Fruit fly (Drosophila melanogaster) whole organism, embryonic: ENCODE measurements around the gene CG2104.

Experiments
- ATbp ChIP-seq: fragments of 200-800 bp; sonication (Bioruptor generic); optimal IDR thresholded peaks from 2 replicates; lab custom pipeline; 2017; ENCODE audit warnings: missing biosample characterization, mild to moderate bottlenecking, missing genetic modification characterization, missing genetic modification reagents
- Abd-B ChIP-seq: fragments of 200-800 bp; sonication (Bioruptor generic); optimal IDR thresholded peaks from 2 replicates; lab custom pipeline; 2018; ENCODE audit warnings: missing biosample characterization, mild to moderate bottlenecking, missing genetic modification characterization, moderate library complexity
- Atf6 ChIP-seq: fragments of 200-800 bp; sonication (Bioruptor generic); IDR thresholded peaks from 2 replicates; pipeline ENCODE4 v1.3.6; 2022; ENCODE audit warnings: missing biosample characterization, missing genetic modification characterization
- Bteb2 ChIP-seq: fragments of 200-800 bp; sonication (Bioruptor generic); optimal IDR thresholded peaks from 2 replicates; lab custom pipeline; 2016; ENCODE audit warnings: missing biosample characterization, missing genetic modification characterization
- CG11696 ChIP-seq: fragments of 200-800 bp; sonication (Bioruptor generic); IDR thresholded peaks from 2 replicates; pipeline ENCODE4 v1.3.6; 2022; ENCODE audit warnings: missing biosample characterization, missing genetic modification characterization
- CG11723 ChIP-seq: fragments of 200-800 bp; sonication (Bioruptor generic); optimal IDR thresholded peaks from 2 replicates; lab custom pipeline; 2017; ENCODE audit warnings: missing biosample characterization, mild to moderate bottlenecking, missing genetic modification characterization
- CG12104 ChIP-seq: fragments of 200-800 bp; sonication (Bioruptor generic); optimal IDR thresholded peaks from 3 replicates; lab custom pipeline; 2016; ENCODE audit warnings: missing biosample characterization, missing genetic modification characterization
- CG12155 ChIP-seq: fragments of 200-800 bp; sonication (Bioruptor generic); optimal IDR thresholded peaks from 3 replicates; lab custom pipeline; 2016; ENCODE audit warnings: missing biosample characterization, missing genetic modification characterization
- CG12391 ChIP-seq: fragments of 200-800 bp; sonication (Bioruptor generic); optimal IDR thresholded peaks from 3 replicates; lab custom pipeline; 2018; ENCODE audit warnings: missing biosample characterization, mild to moderate bottlenecking, missing genetic modification characterization, moderate library complexity
- CG13624 ChIP-seq: fragments of 200-800 bp; sonication (Bioruptor generic); optimal IDR thresholded peaks from 2 replicates; lab custom pipeline; 2016; ENCODE audit warnings: missing biosample characterization, missing genetic modification characterization
- CG15696 ChIP-seq: fragments of 200-800 bp; sonication (Bioruptor generic); optimal IDR thresholded peaks from 2 replicates; lab custom pipeline; 2019; ENCODE audit warnings: missing biosample characterization, mild to moderate bottlenecking, missing genetic modification characterization, moderate library complexity
- CG1602 ChIP-seq: fragments of 200-800 bp; sonication (Bioruptor generic); optimal IDR thresholded peaks from 3 replicates; lab custom pipeline; 2016; ENCODE audit warnings: missing biosample characterization, missing genetic modification characterization
- CG16815 ChIP-seq: fragments of 200-800 bp; sonication (Bioruptor generic); optimal IDR thresholded peaks from 3 replicates; lab custom pipeline; 2017; ENCODE audit warnings: missing biosample characterization, mild to moderate bottlenecking, missing genetic modification characterization
- CG2875 ChIP-seq: fragments of 200-800 bp; sonication (Bioruptor generic); optimal IDR thresholded peaks from 2 replicates; lab custom pipeline; 2017; ENCODE audit warnings: missing biosample characterization, mild to moderate bottlenecking, missing genetic modification characterization, missing genetic modification reagents
- CG32767 ChIP-seq: fragments of 200-800 bp; sonication (Bioruptor generic); IDR thresholded peaks from 2 replicates; pipeline ENCODE4 v1.3.6; 2022; ENCODE audit warnings: missing biosample characterization, missing genetic modification characterization
- CG3847 ChIP-seq: fragments of 200-800 bp; sonication (Bioruptor generic); IDR thresholded peaks from 2 replicates; pipeline ENCODE4 v1.3.6; 2022; ENCODE audit warnings: missing biosample characterization, missing genetic modification characterization
- CG4404 ChIP-seq: fragments of 200-800 bp; sonication (Bioruptor generic); IDR thresholded peaks from 2 replicates; pipeline ENCODE4 v1.3.6; 2022; ENCODE audit warnings: missing biosample characterization, missing genetic modification characterization
- CG6175 ChIP-seq: fragments of 200-800 bp; sonication (Bioruptor generic); IDR thresholded peaks from 3 replicates; pipeline ENCODE4 v1.3.6; 2022; ENCODE audit warnings: missing biosample characterization, missing genetic modification characterization
- CG6272 ChIP-seq: fragments of 200-800 bp; sonication (Bioruptor generic); IDR thresholded peaks from 2 replicates; pipeline ENCODE4 v1.3.6; 2022; ENCODE audit warnings: missing biosample characterization, missing genetic modification characterization
- CG7556 ChIP-seq: fragments of 200-800 bp; sonication (Bioruptor generic); optimal IDR thresholded peaks from 2 replicates; lab custom pipeline; 2017; ENCODE audit warnings: missing biosample characterization, mild to moderate bottlenecking, missing genetic modification characterization
- CHES-1-like ChIP-seq: fragments of 200-800 bp; sonication (Bioruptor generic); optimal IDR thresholded peaks from 2 replicates; lab custom pipeline; 2016; ENCODE audit warnings: missing biosample characterization, missing genetic modification characterization
- D ChIP-seq, 2 experiments: fragments of 200-800 bp in 1 of 2; fragments of >200 bp in 1 of 2; sonication (Bioruptor generic) in 1 of 2; optimal IDR thresholded peaks; 2 replicates in 1 of 2; 3 replicates in 1 of 2; lab custom pipeline; 2017; ENCODE audit warnings: mild to moderate bottlenecking in 1 of 2, missing biosample characterization in 1 of 2, missing genetic modification characterization in 1 of 2, missing genetic modification reagents in 1 of 2
- Dip3 ChIP-seq: fragments of 200-800 bp; sonication (Bioruptor generic); optimal IDR thresholded peaks from 3 replicates; lab custom pipeline; 2016; ENCODE audit warnings: missing biosample characterization, missing genetic modification characterization
- Hsf ChIP-seq: fragments of 200-800 bp; sonication (Bioruptor generic); optimal IDR thresholded peaks from 3 replicates; lab custom pipeline; 2016; ENCODE audit warnings: missing biosample characterization, missing genetic modification characterization
- Lhr ChIP-seq: fragments of 200-800 bp; sonication (Bioruptor generic); optimal IDR thresholded peaks from 3 replicates; lab custom pipeline; 2017; ENCODE audit warnings: mild to moderate bottlenecking, missing biosample characterization, missing genetic modification reagents, missing genetic modification characterization
- Mad ChIP-seq: fragments of 200-800 bp; sonication (Bioruptor generic); optimal IDR thresholded peaks from 2 replicates; lab custom pipeline; 2016; ENCODE audit warnings: missing biosample characterization, missing genetic modification characterization
- Meics ChIP-seq: fragments of 200-800 bp; sonication (Bioruptor generic); optimal IDR thresholded peaks from 2 replicates; lab custom pipeline; 2017; ENCODE audit warnings: missing biosample characterization, mild to moderate bottlenecking, missing genetic modification characterization
- Neu2 ChIP-seq: fragments of 200-800 bp; sonication (Bioruptor generic); optimal IDR thresholded peaks from 3 replicates; lab custom pipeline; 2016; ENCODE audit warnings: missing biosample characterization, missing genetic modification characterization, borderline replicate concordance
- Rx ChIP-seq: fragments of 200-800 bp; sonication (Bioruptor generic); IDR thresholded peaks from 2 replicates; pipeline ENCODE4 v1.3.6; 2022; ENCODE audit warnings: missing biosample characterization, missing genetic modification characterization
- Side ChIP-seq: fragments of 200-800 bp; sonication (Bioruptor generic); optimal IDR thresholded peaks from 2 replicates; lab custom pipeline; 2016; ENCODE audit warnings: missing biosample characterization, missing genetic modification characterization
- Xrp1 ChIP-seq: fragments of 200-800 bp; sonication (Bioruptor generic); IDR thresholded peaks from 2 replicates; pipeline ENCODE4 v1.3.6; 2022; ENCODE audit warnings: missing biosample characterization, missing genetic modification characterization
- az2 ChIP-seq: fragments of 200-800 bp; sonication (Bioruptor generic); optimal IDR thresholded peaks from 3 replicates; lab custom pipeline; 2016; ENCODE audit warnings: missing biosample characterization, missing genetic modification characterization
- bab2 ChIP-seq: fragments of 200-800 bp; sonication (Bioruptor generic); optimal IDR thresholded peaks from 2 replicates; lab custom pipeline; 2016; ENCODE audit warnings: missing biosample characterization, missing genetic modification characterization
- bsh ChIP-seq, 2 experiments: fragments of 200-800 bp; sonication (Bioruptor generic); optimal IDR thresholded peaks; 2 replicates each; lab custom pipeline; 2017 to 2018; ENCODE audit warnings: mild to moderate bottlenecking in 2 of 2, missing biosample characterization in 2 of 2, missing genetic modification characterization in 2 of 2, moderate library complexity in 1 of 2
- caup ChIP-seq: fragments of 200-800 bp; sonication (Bioruptor generic); optimal IDR thresholded peaks from 3 replicates; lab custom pipeline; 2017; ENCODE audit warnings: missing biosample characterization, mild to moderate bottlenecking, missing genetic modification characterization, moderate library complexity; ENCODE audit not compliant: severe bottlenecking
- cg ChIP-seq: fragments of 200-800 bp; sonication (Bioruptor generic); optimal IDR thresholded peaks from 3 replicates; lab custom pipeline; 2019; ENCODE audit warnings: missing biosample characterization, mild to moderate bottlenecking, missing genetic modification characterization, moderate library complexity
- crp ChIP-seq, 2 experiments: fragments of 200-800 bp; sonication (Bioruptor generic); optimal IDR thresholded peaks; 2 replicates in 1 of 2; 3 replicates in 1 of 2; lab custom pipeline; 2017; ENCODE audit warnings: missing biosample characterization in 2 of 2, missing genetic modification characterization in 2 of 2, mild to moderate bottlenecking in 1 of 2, moderate library complexity in 1 of 2
- da ChIP-seq: fragments of 200-800 bp; sonication (Bioruptor generic); optimal IDR thresholded peaks from 2 replicates; lab custom pipeline; 2016; ENCODE audit warnings: missing biosample characterization, missing genetic modification characterization
- dati ChIP-seq: fragments of 200-800 bp; sonication (Bioruptor generic); IDR thresholded peaks from 2 replicates; pipeline ENCODE4 v1.3.6; 2022; ENCODE audit warnings: missing biosample characterization, missing genetic modification characterization
- dm ChIP-seq: fragments of 200-800 bp; sonication (Bioruptor generic); optimal IDR thresholded peaks from 3 replicates; lab custom pipeline; 2016; ENCODE audit warnings: missing biosample characterization, missing genetic modification characterization
- dpn ChIP-seq, 2 experiments: fragments of 200-800 bp; sonication (Bioruptor generic); optimal IDR thresholded peaks; 3 replicates each; lab custom pipeline; 2016; ENCODE audit warnings: missing biosample characterization in 2 of 2, missing genetic modification characterization in 2 of 2
- gcm ChIP-seq: fragments of 200-800 bp; sonication (Bioruptor generic); optimal IDR thresholded peaks from 2 replicates; lab custom pipeline; 2019; ENCODE audit warnings: missing biosample characterization, mild to moderate bottlenecking, missing genetic modification characterization, moderate library complexity
- nmo ChIP-seq: fragments of 200-800 bp; sonication (Bioruptor generic); optimal IDR thresholded peaks from 2 replicates; lab custom pipeline; 2018; ENCODE audit warnings: missing biosample characterization, mild to moderate bottlenecking, missing genetic modification characterization, moderate library complexity
- pb ChIP-seq: fragments of 200-800 bp; sonication (Bioruptor generic); optimal IDR thresholded peaks from 3 replicates; lab custom pipeline; 2016; ENCODE audit warnings: missing biosample characterization, missing genetic modification characterization
- sens-2 ChIP-seq: fragments of 200-800 bp; sonication (Bioruptor generic); IDR thresholded peaks from 2 replicates; pipeline ENCODE4 v1.3.6; 2022; ENCODE audit warnings: missing biosample characterization, missing genetic modification characterization
- slp2 ChIP-seq: fragments of 200-800 bp; sonication (Bioruptor generic); optimal IDR thresholded peaks from 2 replicates; lab custom pipeline; 2016; ENCODE audit warnings: missing biosample characterization, missing genetic modification characterization
- sug ChIP-seq: fragments of 200-800 bp; optimal IDR thresholded peaks from 2 replicates; lab custom pipeline; 2019; ENCODE audit warnings: missing biosample characterization, mild to moderate bottlenecking, missing genetic modification characterization, moderate library complexity
- trem ChIP-seq: fragments of 200-800 bp; optimal IDR thresholded peaks from 3 replicates; lab custom pipeline; 2019; ENCODE audit warnings: missing biosample characterization, mild to moderate bottlenecking, missing genetic modification characterization, moderate library complexity
- zen2 ChIP-seq: fragments of 200-800 bp; sonication (Bioruptor generic); IDR thresholded peaks from 3 replicates; pipeline ENCODE4 v1.3.6; 2022; ENCODE audit warnings: missing biosample characterization, missing genetic modification characterization; ENCODE audit not compliant: partially characterized antibody

CG2104 gene

dm6 chr3R:5705469-5706067 lies 12.5 kb upstream of the CG2104 start (continued):
- TF ChIP-seq pb (GFP tag; lab: Kevin White, UChicago) (no peak), bsh (GFP tag; optimal IDR thresholded peaks at IDR 0.05; lab: Kevin White, UChicago) (peak in 1 of 2 experiments; percentile 76), caup (peak; percentile 50), zen2 (GFP tag; lab: Robert Waterston, UW) (no peak), CG15696 (tag; lab: Kevin White, UChicago) (peak; percentile 37), CG4404 (GFP tag; lab: Robert Waterston, UW) (0 out of 2 replicates have a peak, but pooled peaks have one; percentile 17), ATbp (GFP tag; lab: Kevin White, UChicago) (peak; percentile 56), cg (peak; percentile 34), CG32767 (0 out of 2 replicates have a peak, but pooled peaks have one; percentile 42), az2 (GFP tag; lab: Kevin White, UChicago) (peak; percentile 58), D (optimal IDR thresholded peaks at IDR 0.05; lab: Kevin White, UChicago) (no peak), D (GFP tag; optimal IDR thresholded peaks at IDR 0.05; lab: Kevin White, UChicago) (peak; percentile 68), slp2 (GFP tag; lab: Kevin White, UChicago) (peak; percentile 8), CG2875 (GFP tag; lab: Kevin White, UChicago) (peak; percentile 43), trem (tag; lab: Kevin White, UChicago) (peak; percentile 73), CG11696 (GFP tag; lab: Robert Waterston, UW) (peak; percentile 81), CG12155 (peak; percentile 36), nmo (GFP tag; lab: Kevin White, UChicago) (peak; percentile 84), sens-2 (GFP tag; lab: Robert Waterston, UW) (no peak), Side (GFP tag; lab: Kevin White, UChicago) (peak; percentile 44), Meics (GFP tag; lab: Kevin White, UChicago) (peak; percentile 68), CG12391 (peak; percentile 73), Lhr (GFP tag; lab: Kevin White, UChicago) (peak; percentile 6), dpn (GFP tag; optimal IDR thresholded peaks at IDR 0.05; lab: Kevin White, UChicago) (peak; percentile 54 to 55), Dip3 (GFP tag; lab: Kevin White, UChicago) (peak; percentile 16), CG16815 (GFP tag; lab: Kevin White, UChicago) (peak; percentile 22), CHES-1-like (GFP tag; lab: Kevin White, UChicago) (peak; percentile 26), Neu2 (GFP tag; lab: Kevin White, UChicago) (no peak), Atf6 (GFP tag; lab: Robert Waterston, UW) (peak; percentile 55; the same call in 1 of the 2 replicates), Xrp1 (GFP tag; lab: Robert Waterston, UW) (peak; percentile 68; the same call in 1 of the 2 replicates), CG1602 (GFP tag; lab: Kevin White, UChicago) (peak; percentile 38), sug (tag; lab: Kevin White, UChicago) (no peak), CG6272 (GFP tag; lab: Robert Waterston, UW) (no peak), CG3847 (GFP tag; lab: Robert Waterston, UW) (peak; percentile 27; the same call in 1 of the 2 replicates), Hsf (GFP tag; lab: Kevin White, UChicago) (peak; percentile 54), Bteb2 (GFP tag; lab: Kevin White, UChicago) (peak; percentile 7), Abd-B (peak; percentile 51), dati (no peak), Rx (0 out of 2 replicates have a peak, but pooled peaks have one; percentile 12), CG6175 (GFP tag; lab: Robert Waterston, UW) (no peak), Mad (GFP tag; lab: Kevin White, UChicago) (peak; percentile 4), da (GFP tag; lab: Kevin White, UChicago) (no peak), CG13624 (GFP tag; lab: Kevin White, UChicago) (peak; percentile 54), gcm (GFP tag; lab: Kevin White, UChicago) (peak; percentile 54), bab2 (GFP tag; lab: Kevin White, UChicago) (peak; percentile 3), CG12104 (GFP tag; lab: Kevin White, UChicago) (peak; percentile 29), CG7556 (GFP tag; lab: Kevin White, UChicago) (peak; percentile 76), crp (GFP tag; optimal IDR thresholded peaks at IDR 0.05; lab: Kevin White, UChicago) (no peak), CG11723 (peak; percentile 47), dm (no peak)
